Fruit fly (Drosophila melanogaster): Measurements from ENCODE around the gene CG5828.

DNA sequence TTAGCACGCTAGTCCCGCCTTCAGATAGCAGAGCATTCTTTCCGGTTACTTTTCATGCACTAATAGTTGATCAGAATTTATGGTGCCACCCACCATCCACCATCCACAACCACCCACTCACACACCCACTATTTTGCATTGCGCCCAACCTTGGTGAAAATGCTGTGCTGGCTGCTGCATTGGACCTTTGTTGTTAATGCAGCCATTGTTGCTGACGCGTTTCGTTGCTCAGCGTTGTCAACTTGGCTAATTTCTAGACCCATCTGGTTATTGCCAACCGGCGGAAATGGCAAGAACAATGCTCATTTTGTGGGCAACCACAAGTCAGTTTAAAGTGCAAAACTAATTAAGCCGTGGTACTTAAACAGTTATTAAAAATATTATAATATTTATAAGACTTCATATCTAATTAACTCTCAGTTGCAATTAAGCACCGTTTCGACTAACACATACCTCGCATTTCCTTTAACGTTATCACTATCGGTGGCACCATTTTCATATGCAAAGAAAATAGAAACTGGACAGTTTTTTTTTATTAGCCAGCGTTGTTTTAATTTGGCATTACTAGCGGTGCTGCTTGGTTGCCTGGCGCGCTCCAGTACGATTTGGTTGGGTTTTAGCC lies 5.0 kb upstream of the CG5828 start:
- TF ChIP-seq CG8478 (optimal IDR thresholded peaks at IDR 0.05) (no peak), CTCF (optimal IDR thresholded peaks at IDR 0.05) (no peak)
